Worm (Caenorhabditis elegans): ENCODE data around the gene pho-12.

Gene pho-12

DNA sequence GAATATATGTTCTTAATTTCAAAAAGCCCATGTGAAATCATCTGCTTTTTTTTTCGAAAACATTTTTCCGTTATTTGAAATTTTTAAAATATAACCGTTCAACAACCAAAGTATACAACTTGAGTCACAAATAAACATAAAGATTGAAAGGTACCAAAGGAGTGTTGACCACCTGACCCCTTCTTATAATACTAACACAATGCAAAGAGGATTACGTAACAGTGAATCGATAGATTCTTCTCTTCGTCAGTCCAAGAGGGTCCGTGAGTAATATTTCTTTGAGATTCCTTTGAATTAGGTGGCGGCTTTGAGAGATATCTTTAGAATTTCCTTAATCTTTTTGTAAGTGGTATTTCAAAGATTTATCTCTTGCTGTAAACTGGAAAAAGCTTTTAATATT lies 44.5 kb downstream of the pho-12 start:
- TF ChIP-seq unc-30 (tag; optimal IDR thresholded peaks at IDR 0.05) (no peak), blmp-1 (tag; optimal IDR thresholded peaks at IDR 0.05) (no peak), grh-1 (GFP tag; IDR thresholded peaks at IDR 0.05) (no peak), alr-1 (tag; optimal IDR thresholded peaks at IDR 0.05; ENCODE audit: borderline replicate concordance) (no peak), nhr-237 (tag; optimal IDR thresholded peaks at IDR 0.05) (no peak), fkh-4 (tag; optimal IDR thresholded peaks at IDR 0.05; ENCODE audit: borderline replicate concordance) (no peak), pax-3 (tag; optimal IDR thresholded peaks at IDR 0.05) (no peak), ceh-82 (tag; optimal IDR thresholded peaks at IDR 0.05) (no peak), vab-15 (tag; optimal IDR thresholded peaks at IDR 0.05) (no peak), lsy-2 (tag; optimal IDR thresholded peaks at IDR 0.05) (no peak), hlh-17 (GFP tag; optimal IDR thresholded peaks at IDR 0.05; ENCODE audit: borderline replicate concordance) (no peak), ceh-8 (GFP tag; optimal IDR thresholded peaks at IDR 0.05) (no peak), ceh-90 (tag; optimal IDR thresholded peaks at IDR 0.05) (no peak), elt-2 (tag; optimal IDR thresholded peaks at IDR 0.05) (no peak), unc-86 (tag; optimal IDR thresholded peaks at IDR 0.05) (no peak)

DNA sequence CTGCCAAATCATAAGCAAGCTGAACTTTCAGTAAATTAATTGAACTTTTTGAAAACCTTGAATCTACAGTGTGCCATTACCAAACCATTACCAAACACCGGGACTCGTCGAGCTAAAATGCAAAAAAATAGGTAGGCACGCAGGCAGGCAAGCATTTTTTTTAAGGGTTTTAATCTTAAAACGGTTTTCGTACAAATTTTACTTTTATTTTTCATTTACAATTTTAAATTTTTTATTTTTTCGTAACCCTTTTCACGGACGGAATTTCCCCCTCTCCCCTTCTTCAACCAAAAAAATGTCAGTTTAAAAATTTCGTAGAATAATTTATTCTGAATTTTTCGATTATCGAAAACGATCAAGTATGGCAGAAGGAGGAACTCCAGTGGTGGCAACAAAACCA lies 46.2 kb downstream of the pho-12 start, which contains the start of gene F59A6.2:
TSS of gene F59A6.2 (plus strand) at position 301 of the 400 bp plus-strand sequence.
- TF ChIP-seq grh-1 (GFP tag; IDR thresholded peaks at IDR 0.05) (no peak), nhr-77 (tag; optimal IDR thresholded peaks at IDR 0.05) (no peak), lin-39 (tag; optimal IDR thresholded peaks at IDR 0.05) (no peak), fkh-8 (tag; optimal IDR thresholded peaks at IDR 0.05) (no peak), ces-1 (GFP tag; optimal IDR thresholded peaks at IDR 0.05) (no peak), isw-1 (GFP tag; IDR thresholded peaks at IDR 0.05) (no peak), rnt-1 (tag; optimal IDR thresholded peaks at IDR 0.05) (no peak), egl-27 (tag; optimal IDR thresholded peaks at IDR 0.05) (no peak), ceh-88 (GFP tag; IDR thresholded peaks at IDR 0.05) (no peak), mep-1 (tag; optimal IDR thresholded peaks at IDR 0.05) (no peak), sptf-1 (tag; optimal IDR thresholded peaks at IDR 0.05) (no peak), irx-1 (tag; optimal IDR thresholded peaks at IDR 0.05) (no peak), unc-62 (GFP tag; optimal IDR thresholded peaks at IDR 0.05) (no peak), fos-1 (tag; optimal IDR thresholded peaks at IDR 0.05) (no peak), dsc-1 (tag; optimal IDR thresholded peaks at IDR 0.05) (no peak), nhr-12 (tag; optimal IDR thresholded peaks at IDR 0.05) (no peak), snpc-4 (tag; optimal IDR thresholded peaks at IDR 0.05) (no peak), mdl-1 (tag; optimal IDR thresholded peaks at IDR 0.05) (no peak), lin-13 (GFP tag; optimal IDR thresholded peaks at IDR 0.05) (no peak)

DNA sequence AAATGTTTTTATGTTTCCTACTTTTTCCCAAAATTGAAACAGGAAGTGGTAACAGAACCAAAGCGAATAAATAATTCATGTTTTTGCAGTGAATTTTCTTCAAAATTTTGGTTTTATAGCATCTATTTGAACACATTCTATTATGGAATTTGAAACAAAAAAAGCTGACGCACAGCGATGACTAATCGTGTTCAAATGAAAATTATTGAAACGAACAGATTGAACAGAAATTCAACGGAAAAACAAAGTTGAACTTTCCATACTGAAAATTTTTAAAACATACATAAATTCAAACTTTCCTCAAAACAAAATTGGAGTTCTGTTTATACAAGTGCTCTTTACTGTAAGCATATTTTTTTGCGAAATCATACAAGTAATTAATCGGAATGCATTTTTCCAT lies 48.6 kb downstream of the pho-12 start, which contains the start of gene F59A6.12:
TSS of gene F59A6.12 (minus strand) at position 101 of the 400 bp plus-strand sequence.
- TF ChIP-seq skn-1 (tag; optimal IDR thresholded peaks at IDR 0.05) (no peak), dpl-1 (GFP tag; optimal IDR thresholded peaks at IDR 0.05) (no peak), unc-30 (tag; optimal IDR thresholded peaks at IDR 0.05) (no peak), efl-3 (GFP tag; optimal IDR thresholded peaks at IDR 0.05) (no peak), elt-2 (tag; optimal IDR thresholded peaks at IDR 0.05) (no peak)

Measured in whole organism, L1 larva.